Worm (Caenorhabditis elegans) whole organism, young adult: Measurements from ENCODE around the gene gtf-2H5.

Experiments used
- F37B4.10 ChIP-seq: fragments of 200-800 bp; sonication (Bioruptor generic); IDR thresholded peaks from 2 replicates; pipeline ENCODE4 v1.3.6; 2022; ENCODE audit warnings: missing genetic modification characterization, missing compliant biosample characterization
- T26A5.8 ChIP-seq: sonication (generic microtip); optimal IDR thresholded peaks from 2 replicates; lab custom pipeline; 2016; ENCODE audit warnings: missing genetic modification characterization, missing compliant biosample characterization
- ama-1 ChIP-seq, 3 experiments: fragments of 150-350 bp in 1 of 3; sonication (generic microtip) in 2 of 3; optimal IDR thresholded peaks; 2 replicates each; lab custom pipeline; 2014 to 2018; ENCODE audit warnings: missing biosample characterization in 2 of 3, missing genetic modification characterization in 2 of 3, missing genetic modification reagents in 2 of 3
- aptf-2 ChIP-seq: fragments of 200-800 bp; sonication (Bioruptor generic); conservative IDR thresholded peaks from 2 replicates; pipeline ENCODE4 v1.3.6; 2022; ENCODE audit warnings: missing genetic modification reagents, missing genetic modification characterization, missing compliant biosample characterization
- ceh-27 ChIP-seq: fragments of 200-800 bp; sonication (Bioruptor generic); optimal IDR thresholded peaks from 2 replicates; lab custom pipeline; 2018; ENCODE audit warnings: mild to moderate bottlenecking, missing genetic modification characterization, moderate library complexity, missing compliant biosample characterization
- die-1 ChIP-seq: sonication (generic microtip); optimal IDR thresholded peaks from 2 replicates; lab custom pipeline; 2016; ENCODE audit warnings: missing genotype, mild to moderate bottlenecking, missing genetic modification characterization, missing compliant biosample characterization
- hmg-20 ChIP-seq: fragments of 200-800 bp; sonication (Bioruptor generic); IDR thresholded peaks from 2 replicates; pipeline ENCODE4 v1.3.6; 2022; ENCODE audit warnings: missing genetic modification reagents, missing genetic modification characterization, missing compliant biosample characterization
- nhr-179 ChIP-seq: sonication (generic microtip); optimal IDR thresholded peaks from 2 replicates; lab custom pipeline; 2016; ENCODE audit warnings: mild to moderate bottlenecking, missing genetic modification characterization, missing compliant biosample characterization
- nhr-90 ChIP-seq: sonication (generic microtip); optimal IDR thresholded peaks from 2 replicates; lab custom pipeline; 2016; ENCODE audit warnings: missing genotype, mild to moderate bottlenecking, missing genetic modification characterization, missing compliant biosample characterization
- unc-62 ChIP-seq: fragments of 150-350 bp; optimal IDR thresholded peaks from 2 replicates; lab custom pipeline; 2014; ENCODE audit warnings: missing biosample characterization, missing genetic modification reagents, missing genetic modification characterization

- no peak for TF ChIP-seq nhr-179 (tag; lab: Kevin White, UChicago)
- no peak for TF ChIP-seq hmg-20 (GFP tag; lab: Robert Waterston, UW)
- no peak for TF ChIP-seq F37B4.10 (GFP tag; lab: Robert Waterston, UW)
- no peak for TF ChIP-seq aptf-2 (GFP tag; lab: Robert Waterston, UW)
- TF ChIP-seq unc-62 (GFP tag; lab: Kevin White, UChicago): no peak
- TF ChIP-seq die-1 (tag; lab: Kevin White, UChicago): no peak
- no peak for TF ChIP-seq T26A5.8 (tag; lab: Kevin White, UChicago)
- TF ChIP-seq nhr-90: no peak
- no peak for TF ChIP-seq ama-1 (optimal IDR thresholded peaks at IDR 0.05; lab: Kevin White, UChicago)
- no peak for TF ChIP-seq ama-1 (GFP tag; optimal IDR thresholded peaks at IDR 0.05; lab: Kevin White, UChicago)
- TF ChIP-seq ceh-27 (GFP tag; lab: Kevin White, UChicago): no peak
These were observed 28.1 kb downstream of the gtf-2H5 start for ce11 chrIII:549231-549630.
